Worm (Caenorhabditis elegans) whole organism, L4 larva: ENCODE results near the gene lpr-5.
A peak's percentile ranks its signal among the peaks of the same experiment; 100 is the strongest.

ENCODE experiments used
- Y75B8A.6 ChIP-seq: fragments of 200-800 bp; sonication (Bioruptor generic); IDR thresholded peaks from 2 replicates; pipeline ENCODE4 v1.3.6; 2022; ENCODE audit warnings: missing genetic modification reagents, missing genetic modification characterization, missing compliant biosample characterization
- ZK546.5 ChIP-seq, 2 experiments: sonication (generic microtip); optimal IDR thresholded peaks; 2 replicates each; lab custom pipeline; 2017; ENCODE audit warnings: missing biosample characterization in 2 of 2, missing genetic modification characterization in 2 of 2
- aha-1 ChIP-seq: fragments of 150-350 bp; peaks from one replicate; lab custom pipeline; 2014; ENCODE audit warnings: missing biosample characterization, missing genetic modification characterization
- attf-4 ChIP-seq: sonication (generic microtip); optimal IDR thresholded peaks from 3 replicates; lab custom pipeline; 2017; ENCODE audit warnings: missing biosample characterization, missing genetic modification characterization
- ceh-20 ChIP-seq: fragments of 200-800 bp; sonication (Bioruptor generic); IDR thresholded peaks from 2 replicates; pipeline ENCODE4 v1.3.6; 2022; ENCODE audit warnings: missing genetic modification reagents, missing genetic modification characterization, missing compliant biosample characterization
- ceh-28 ChIP-seq: fragments of 150-350 bp; optimal IDR thresholded peaks from 2 replicates; lab custom pipeline; 2014; ENCODE audit warnings: missing biosample characterization, missing genetic modification reagents, missing genetic modification characterization
- ceh-44 ChIP-seq: fragments of 200-800 bp; sonication (Bioruptor generic); IDR thresholded peaks from 2 replicates; pipeline ENCODE4 v1.3.6; 2022; ENCODE audit warnings: missing genetic modification reagents, missing genetic modification characterization, missing compliant biosample characterization
- ceh-62 ChIP-seq: sonication (generic microtip); optimal IDR thresholded peaks from 2 replicates; lab custom pipeline; 2017; ENCODE audit warnings: missing biosample characterization, missing genetic modification characterization
- ceh-82 ChIP-seq: sonication (generic microtip); optimal IDR thresholded peaks from 2 replicates; lab custom pipeline; 2017; ENCODE audit warnings: missing biosample characterization, missing genetic modification characterization
- daf-12 ChIP-seq: fragments of 150-350 bp; optimal IDR thresholded peaks from 2 replicates; lab custom pipeline; 2014; ENCODE audit warnings: missing biosample characterization, missing genetic modification reagents, missing genetic modification characterization
- daf-16 ChIP-seq, 3 experiments: sonication (generic microtip); optimal IDR thresholded peaks; 2 replicates each; lab custom pipeline; 2016 to 2017; ENCODE audit warnings: missing genetic modification characterization in 3 of 3, missing genetic modification reagents in 3 of 3, mild to moderate bottlenecking in 2 of 3, missing compliant biosample characterization in 2 of 3, missing biosample characterization in 1 of 3, moderate library complexity in 1 of 3
- daf-8 ChIP-seq: fragments of 200-800 bp; sonication (Bioruptor generic); IDR thresholded peaks from 2 replicates; pipeline ENCODE4 v1.3.6; 2022; ENCODE audit warnings: missing genetic modification characterization, missing compliant biosample characterization
- dmd-6 ChIP-seq: fragments of 200-800 bp; sonication (Bioruptor generic); IDR thresholded peaks from 2 replicates; pipeline ENCODE4 v1.3.6; 2022; ENCODE audit warnings: missing genetic modification reagents, missing genetic modification characterization, missing compliant biosample characterization
- dmd-8 ChIP-seq: fragments of 200-800 bp; sonication (Bioruptor generic); IDR thresholded peaks from 2 replicates; pipeline ENCODE4 v1.3.6; 2022; ENCODE audit warnings: missing genetic modification characterization, missing compliant biosample characterization
- dpl-1 ChIP-seq: fragments of 150-350 bp; optimal IDR thresholded peaks from 2 replicates; lab custom pipeline; 2014; ENCODE audit warnings: missing biosample characterization, missing genetic modification reagents, missing genetic modification characterization
- fos-1 ChIP-seq: fragments of 150-350 bp; optimal IDR thresholded peaks from 2 replicates; lab custom pipeline; 2014; ENCODE audit warnings: missing biosample characterization, missing genetic modification characterization
- gei-8 ChIP-seq: fragments of 200-800 bp; sonication (Bioruptor generic); optimal IDR thresholded peaks from 2 replicates; lab custom pipeline; 2018; ENCODE audit warnings: mild to moderate bottlenecking, missing genetic modification characterization, missing compliant biosample characterization
- hlh-11 ChIP-seq: fragments of 200-800 bp; sonication (Bioruptor generic); optimal IDR thresholded peaks from 2 replicates; lab custom pipeline; 2018; ENCODE audit warnings: mild to moderate bottlenecking, missing genetic modification characterization, missing compliant biosample characterization
- hmg-1.1 ChIP-seq: fragments of 200-800 bp; sonication (Bioruptor generic); IDR thresholded peaks from 2 replicates; pipeline ENCODE4 v1.3.6; 2022; ENCODE audit warnings: missing genetic modification reagents, missing genetic modification characterization, missing compliant biosample characterization
- lim-7 ChIP-seq: fragments of 200-800 bp; sonication (Bioruptor generic); IDR thresholded peaks from 2 replicates; pipeline ENCODE4 v1.3.6; 2022; ENCODE audit warnings: missing genetic modification characterization, missing compliant biosample characterization
- lin-15B ChIP-seq: fragments of 150-350 bp; sonication (generic microtip); optimal IDR thresholded peaks from 3 replicates; lab custom pipeline; 2014; ENCODE audit warnings: missing biosample characterization, missing genetic modification characterization
- lsy-2 ChIP-seq, 2 experiments: fragments of 150-350 bp in 1 of 2; sonication (generic microtip) in 1 of 2; optimal IDR thresholded peaks; 2 replicates each; lab custom pipeline; 2014 to 2017; ENCODE audit warnings: missing biosample characterization in 2 of 2, missing genetic modification characterization in 2 of 2
- mdl-1 ChIP-seq, 2 experiments: fragments of 150-350 bp in 1 of 2; sonication (generic microtip) in 1 of 2; optimal IDR thresholded peaks; 2 replicates each; lab custom pipeline; 2014 to 2017; ENCODE audit warnings: missing biosample characterization in 2 of 2, missing genetic modification characterization in 2 of 2
- mep-1 ChIP-seq: fragments of 150-350 bp; sonication (generic microtip); optimal IDR thresholded peaks from 3 replicates; lab custom pipeline; 2014; ENCODE audit warnings: missing biosample characterization, missing genetic modification characterization
- mxl-2 ChIP-seq: fragments of 200-800 bp; sonication (Bioruptor generic); conservative IDR thresholded peaks from 2 replicates; pipeline ENCODE4 v1.3.6; 2022; ENCODE audit warnings: missing genetic modification reagents, missing genetic modification characterization, missing compliant biosample characterization
- mxl-3 ChIP-seq: fragments of 200-800 bp; sonication (Bioruptor generic); optimal IDR thresholded peaks from 2 replicates; lab custom pipeline; 2018; ENCODE audit warnings: mild to moderate bottlenecking, missing genetic modification characterization, missing compliant biosample characterization
- nhr-11 ChIP-seq: fragments of 150-350 bp; optimal IDR thresholded peaks from 2 replicates; lab custom pipeline; 2014; ENCODE audit warnings: missing biosample characterization, missing genetic modification characterization
- nhr-111 ChIP-seq: fragments of 200-800 bp; sonication (Bioruptor generic); optimal IDR thresholded peaks from 2 replicates; lab custom pipeline; 2018; ENCODE audit warnings: mild to moderate bottlenecking, missing genetic modification characterization, missing compliant biosample characterization
- nhr-28 ChIP-seq: fragments of 150-350 bp; optimal IDR thresholded peaks from 2 replicates; lab custom pipeline; 2014; ENCODE audit warnings: missing biosample characterization, missing genetic modification characterization
- nhr-6 ChIP-seq: fragments of 150-350 bp; optimal IDR thresholded peaks from 2 replicates; lab custom pipeline; 2014; ENCODE audit warnings: missing biosample characterization, missing genetic modification characterization
- nhr-77 ChIP-seq: fragments of 150-350 bp; optimal IDR thresholded peaks from 2 replicates; lab custom pipeline; 2014; ENCODE audit warnings: missing biosample characterization, missing genetic modification characterization
- pha-4 ChIP-seq, 2 experiments: fragments of 150-350 bp in 1 of 2; fragments of 200-800 bp in 1 of 2; sonication (Bioruptor generic) in 1 of 2; IDR thresholded peaks in 1 of 2; optimal IDR thresholded peaks in 1 of 2; 2 replicates each; pipeline versions ENCODE4 v1.3.6 to Lab custom; 2014 to 2022; ENCODE audit warnings: missing genetic modification characterization in 2 of 2, missing genetic modification reagents in 2 of 2, missing biosample characterization in 1 of 2, missing compliant biosample characterization in 1 of 2
- rbr-2 ChIP-seq: sonication (generic microtip); optimal IDR thresholded peaks from 2 replicates; lab custom pipeline; 2016; ENCODE audit warnings: missing genotype, missing genetic modification characterization, missing compliant biosample characterization
- set-16 ChIP-seq: fragments of 200-800 bp; sonication (Bioruptor generic); IDR thresholded peaks from 2 replicates; pipeline ENCODE4 v1.3.6; 2022; ENCODE audit warnings: missing genetic modification reagents, missing genetic modification characterization, missing compliant biosample characterization
- snpc-1.2 ChIP-seq: fragments of 200-800 bp; sonication (Bioruptor generic); IDR thresholded peaks from 2 replicates; pipeline ENCODE4 v1.3.6; 2022; ENCODE audit warnings: missing genetic modification reagents, missing genetic modification characterization, missing compliant biosample characterization
- tra-1 ChIP-seq: fragments of 200-800 bp; sonication (Bioruptor generic); IDR thresholded peaks from 2 replicates; pipeline ENCODE4 v1.3.6; 2022; ENCODE audit warnings: missing genetic modification reagents, missing genetic modification characterization, missing compliant biosample characterization
- unc-62 ChIP-seq, 3 experiments: fragments of 150-350 bp in 1 of 3; sonication (generic microtip); optimal IDR thresholded peaks in 2 of 3; peaks in 1 of 3; 1 replicate in 1 of 3; 2 replicates in 2 of 3; lab custom pipeline; 2014 to 2017; ENCODE audit warnings: missing biosample characterization in 3 of 3, missing genetic modification characterization in 3 of 3, missing genetic modification reagents in 3 of 3, missing genotype in 1 of 3
- vab-7 ChIP-seq: fragments of 200-800 bp; sonication (Bioruptor generic); IDR thresholded peaks from 2 replicates; pipeline ENCODE4 v1.3.6; 2022; ENCODE audit warnings: missing genetic modification reagents, missing genetic modification characterization, missing compliant biosample characterization
- zfp-3 ChIP-seq: fragments of 200-800 bp; sonication (Bioruptor generic); conservative IDR thresholded peaks from 2 replicates; pipeline ENCODE4 v1.3.6; 2022; ENCODE audit warnings: missing genetic modification reagents, missing genetic modification characterization, missing compliant biosample characterization
- zip-11 ChIP-seq: fragments of 200-800 bp; sonication (Bioruptor generic); IDR thresholded peaks from 2 replicates; pipeline ENCODE4 v1.3.6; 2022; ENCODE audit warnings: missing genetic modification characterization, missing compliant biosample characterization
- ztf-11 ChIP-seq: fragments of 150-350 bp; optimal IDR thresholded peaks from 2 replicates; lab custom pipeline; 2014; ENCODE audit warnings: missing biosample characterization, missing genetic modification characterization

The lpr-5 gene

DNA sequence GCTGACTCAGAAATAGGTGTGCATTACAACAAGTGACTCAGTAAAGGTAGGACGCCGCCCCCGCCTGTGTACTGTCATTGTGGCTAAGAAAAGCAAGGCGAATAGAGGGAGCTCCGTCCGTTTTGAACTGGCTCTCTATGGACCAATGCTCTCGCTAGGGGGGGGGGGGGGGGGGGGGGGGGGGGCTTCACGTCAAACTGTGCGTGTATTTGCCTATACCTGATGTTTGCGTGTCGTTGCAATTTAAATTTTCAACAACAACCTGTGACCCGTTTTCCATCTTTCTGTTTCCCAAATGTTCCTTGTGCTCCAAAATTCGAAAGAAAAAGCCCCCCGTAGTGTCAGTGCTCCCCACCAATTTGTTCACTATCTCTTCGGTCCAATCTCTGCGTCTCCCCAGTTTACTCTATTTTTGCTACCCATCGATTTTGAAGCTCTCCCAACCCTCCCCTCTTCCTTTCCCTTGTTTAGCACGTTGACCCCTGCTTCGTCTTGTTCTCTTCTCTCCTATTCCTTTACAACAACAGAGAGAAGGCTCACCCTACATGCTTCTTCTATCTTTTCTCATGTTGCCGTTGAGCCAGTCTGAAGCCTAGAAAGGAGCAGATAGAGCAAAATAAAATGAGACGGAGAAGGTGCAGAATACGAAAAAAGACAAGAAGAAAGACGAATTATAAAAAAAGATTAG, 27.3 kb upstream of the lpr-5 start (continued):
- TF ChIP-seq daf-12 (tag; lab: Kevin White, UChicago) (no peak), ceh-62 (tag; lab: Kevin White, UChicago) (no peak), snpc-1.2 (GFP tag; lab: Robert Waterston, UW) (no peak), set-16 (peak; percentile 72), ceh-20 (GFP tag; lab: Robert Waterston, UW) (no peak), ceh-82 (tag; lab: Kevin White, UChicago) (no peak), ceh-44 (GFP tag; lab: Robert Waterston, UW) (0 out of 2 replicates have a peak, but pooled peaks have one; percentile 14), ceh-28 (peak; percentile 28), unc-62 (GFP tag; optimal IDR thresholded peaks at IDR 0.05 in 1 of 2; lab: Kevin White, UChicago) (peak in 1 of 2 experiments; percentile 93), unc-62 (tag; optimal IDR thresholded peaks at IDR 0.05; lab: Kevin White, UChicago) (no peak), ztf-11 (tag; lab: Kevin White, UChicago) (no peak), lin-15B (tag; lab: Kevin White, UChicago) (no peak), dpl-1 (GFP tag; lab: Kevin White, UChicago) (no peak), nhr-77 (tag; lab: Kevin White, UChicago) (no peak), tra-1 (GFP tag; lab: Robert Waterston, UW) (no peak), nhr-11 (tag; lab: Kevin White, UChicago) (no peak), pha-4 (GFP tag; IDR thresholded peaks at IDR 0.05; lab: Robert Waterston, UW) (no peak), pha-4 (tag; optimal IDR thresholded peaks at IDR 0.05; lab: Kevin White, UChicago) (no peak), nhr-28 (tag; lab: Kevin White, UChicago) (peak; percentile 11), dmd-8 (GFP tag; lab: Robert Waterston, UW) (no peak), rbr-2 (tag; lab: Kevin White, UChicago) (peak; percentile 25), nhr-6 (no peak), lsy-2 (tag; optimal IDR thresholded peaks at IDR 0.05; lab: Kevin White, UChicago) (peak in 1 of 2 experiments; percentile 47), mep-1 (tag; lab: Kevin White, UChicago) (peak; percentile 50)

ce11 chrX:11035563-11035962, 26.4 kb upstream of the lpr-5 start:
- TF ChIP-seq nhr-11 (tag; lab: Kevin White, UChicago) (peak; percentile 53), nhr-28 (tag; lab: Kevin White, UChicago) (no peak), hlh-11 (tag; lab: Kevin White, UChicago) (peak; percentile 13), daf-16 (GFP tag; optimal IDR thresholded peaks at IDR 0.05; lab: Kevin White, UChicago) (peak in 1 of 2 experiments; percentile 67), daf-16 (tag; optimal IDR thresholded peaks at IDR 0.05; lab: Kevin White, UChicago) (no peak)
- TF ChIP-seq, all 104 proteins: peak for 3

DNA sequence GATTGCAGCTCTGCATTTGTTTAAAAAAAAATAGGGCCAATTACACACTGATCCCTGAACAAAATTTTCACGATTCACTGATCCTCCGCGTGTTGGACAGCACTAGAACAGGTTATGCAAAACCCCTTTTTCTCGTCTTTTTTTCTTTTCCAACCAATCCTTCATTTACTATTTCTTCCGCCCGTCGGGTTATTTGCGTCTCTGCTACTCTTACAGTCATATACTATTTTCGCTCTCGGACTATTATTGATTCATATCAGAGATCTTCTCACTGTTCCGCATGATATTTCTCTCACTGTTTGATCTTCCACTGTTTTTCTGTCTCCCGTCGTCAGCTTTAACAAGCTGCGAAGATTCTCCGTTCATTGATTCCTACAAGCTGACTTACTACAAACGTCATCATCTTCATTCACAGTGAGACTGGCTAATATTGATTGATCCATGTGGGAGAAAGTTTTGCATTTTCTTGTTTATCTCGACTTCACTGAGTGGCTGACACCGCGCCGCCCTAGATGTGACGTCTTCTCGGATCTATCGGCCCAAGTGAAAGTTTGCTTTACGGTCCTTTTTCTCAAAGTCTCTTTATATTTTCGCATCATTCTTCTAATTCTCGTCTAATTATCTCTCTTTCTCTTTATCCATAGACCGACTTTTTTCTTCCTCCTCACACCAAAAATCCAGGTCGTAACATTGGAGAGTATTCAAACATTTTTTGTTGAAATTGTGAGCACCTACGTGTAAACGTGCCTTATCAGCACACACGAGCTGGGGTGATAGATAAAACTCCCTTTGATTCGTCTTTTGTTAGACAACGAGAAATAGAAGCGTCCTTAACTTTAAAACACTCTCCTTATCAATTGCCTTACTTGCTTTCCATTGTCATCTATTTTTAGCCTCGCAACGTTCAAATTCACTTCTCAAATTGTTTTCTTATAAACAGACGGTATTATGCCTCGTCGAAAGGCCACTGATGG, 25.5 kb upstream of the lpr-5 start:
- TF ChIP-seq nhr-28 (tag; lab: Kevin White, UChicago) = peak; percentile 3
- no peak for TF ChIP-seq Y75B8A.6 (GFP tag; lab: Robert Waterston, UW)
- TF ChIP-seq vab-7 (GFP tag; lab: Robert Waterston, UW) = no peak
- TF ChIP-seq daf-16 (GFP tag; optimal IDR thresholded peaks at IDR 0.05; lab: Kevin White, UChicago) = no peak
- peak; percentile 85 for TF ChIP-seq daf-16 (tag; optimal IDR thresholded peaks at IDR 0.05; lab: Kevin White, UChicago)
- peak; percentile 14 for TF ChIP-seq ceh-28
- no peak for TF ChIP-seq snpc-1.2 (GFP tag; lab: Robert Waterston, UW)
- no peak for TF ChIP-seq zip-11 (GFP tag; lab: Robert Waterston, UW)
- no peak for TF ChIP-seq nhr-6
- TF ChIP-seq nhr-11 (tag; lab: Kevin White, UChicago) = no peak
- no peak for TF ChIP-seq nhr-111 (GFP tag; lab: Kevin White, UChicago)
- TF ChIP-seq zfp-3 (GFP tag; lab: Robert Waterston, UW) = no peak
- peak; percentile 30 for TF ChIP-seq hlh-11 (tag; lab: Kevin White, UChicago)
- TF ChIP-seq aha-1 = peak; percentile 74
- TF ChIP-seq mdl-1 (tag; optimal IDR thresholded peaks at IDR 0.05; lab: Kevin White, UChicago) = peak in 1 of 2 experiments; percentile 11
- no peak for TF ChIP-seq mxl-2 (GFP tag; lab: Robert Waterston, UW)
- no peak for TF ChIP-seq hmg-1.1 (GFP tag; lab: Robert Waterston, UW)
- peak; percentile 54 for TF ChIP-seq dmd-6 (GFP tag; lab: Robert Waterston, UW)
- no peak for TF ChIP-seq daf-8 (GFP tag; lab: Robert Waterston, UW)
- TF ChIP-seq ZK546.5 (tag; optimal IDR thresholded peaks at IDR 0.05; lab: Kevin White, UChicago) = no peak
- TF ChIP-seq lim-7 (GFP tag; lab: Robert Waterston, UW) = no peak
- no peak for TF ChIP-seq gei-8 (GFP tag; lab: Kevin White, UChicago)
- peak; percentile 11 for TF ChIP-seq mxl-3 (GFP tag; lab: Kevin White, UChicago)
- TF ChIP-seq attf-4 = no peak
- no peak for TF ChIP-seq fos-1 (tag; lab: Kevin White, UChicago)
